Fruit fly (Drosophila melanogaster): ENCODE results near the gene Cpr35B.
A peak's percentile ranks its signal among the peaks of the same experiment; 100 is the strongest.

Gene Cpr35B

DNA sequence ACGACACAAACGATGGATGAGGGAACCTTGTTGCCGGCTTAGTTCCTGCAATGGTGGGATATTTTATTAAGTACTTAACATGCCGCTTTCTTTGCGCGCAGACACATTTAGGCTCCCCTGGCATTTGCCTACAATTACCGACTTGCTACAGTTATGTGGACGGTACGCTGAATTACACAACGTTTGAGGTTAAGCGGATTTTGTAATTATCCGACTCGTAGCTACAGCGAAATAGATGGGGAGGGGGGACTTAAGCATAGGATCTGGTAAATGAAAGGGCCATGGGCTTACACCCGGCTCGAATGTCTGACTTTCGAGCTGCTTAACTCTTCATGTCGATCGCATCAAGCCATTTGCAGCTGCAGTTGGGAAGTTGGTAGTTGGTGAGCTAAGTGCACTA is 16.3 kb upstream of the Cpr35B start:
- TF ChIP-seq CG7045 (GFP tag; optimal IDR thresholded peaks at IDR 0.05) = no peak

DNA sequence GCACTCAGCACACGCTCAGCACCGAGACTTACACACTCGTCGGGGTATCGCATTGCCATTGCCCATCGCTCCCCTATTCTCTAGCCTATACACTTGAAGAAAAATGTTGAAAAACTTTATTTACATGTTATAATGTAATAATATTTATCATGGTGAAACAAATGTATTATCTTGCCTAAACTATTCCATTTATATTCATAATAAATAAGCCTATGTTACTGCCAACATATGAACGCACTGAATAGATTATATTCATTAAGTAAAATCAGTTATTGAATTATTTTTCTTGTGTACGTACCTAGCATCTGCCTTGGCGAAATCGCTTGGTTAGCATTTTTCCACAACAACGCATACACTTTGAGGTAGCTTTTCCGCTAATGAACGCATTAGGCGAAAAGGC is 15.9 kb upstream of the Cpr35B start:
- no peak for TF ChIP-seq CG11617 (GFP tag; optimal IDR thresholded peaks at IDR 0.05)
- peak; percentile 20 for TF ChIP-seq tj (GFP tag; optimal IDR thresholded peaks at IDR 0.05)

DNA sequence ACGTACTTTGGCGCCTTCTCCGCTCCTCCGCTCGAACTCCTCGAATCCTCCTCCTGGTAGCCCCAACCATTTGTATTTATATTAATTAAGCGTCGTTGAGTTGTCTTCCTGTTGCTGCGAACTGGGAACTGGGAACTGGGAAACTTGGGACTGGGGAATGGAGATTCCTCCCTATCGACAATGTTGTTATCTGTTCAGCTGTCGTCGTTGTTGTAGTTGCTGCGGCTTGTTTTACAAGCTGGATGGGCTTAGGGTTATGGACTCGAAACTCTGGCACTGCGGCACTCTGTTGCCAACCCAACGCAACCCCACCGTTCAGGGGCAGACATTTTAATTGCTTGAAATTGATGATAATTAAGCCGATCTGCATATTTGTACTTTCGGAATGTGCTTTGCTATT is 13.8 kb upstream of the Cpr35B start:
- TF ChIP-seq Crg-1 (GFP tag; optimal IDR thresholded peaks at IDR 0.05) (no peak), CG7045 (GFP tag; optimal IDR thresholded peaks at IDR 0.05) (no peak), Hr96 (GFP tag; optimal IDR thresholded peaks at IDR 0.05) (no peak), toe (GFP tag; optimal IDR thresholded peaks at IDR 0.05) (no peak), cic (GFP tag; optimal IDR thresholded peaks at IDR 0.05) (no peak), CG11617 (GFP tag; optimal IDR thresholded peaks at IDR 0.05) (no peak), Clk (GFP tag; optimal IDR thresholded peaks at IDR 0.05) (no peak), pad (GFP tag; optimal IDR thresholded peaks at IDR 0.05) (no peak), CG14711 (tag; optimal IDR thresholded peaks at IDR 0.05) (no peak)

DNA sequence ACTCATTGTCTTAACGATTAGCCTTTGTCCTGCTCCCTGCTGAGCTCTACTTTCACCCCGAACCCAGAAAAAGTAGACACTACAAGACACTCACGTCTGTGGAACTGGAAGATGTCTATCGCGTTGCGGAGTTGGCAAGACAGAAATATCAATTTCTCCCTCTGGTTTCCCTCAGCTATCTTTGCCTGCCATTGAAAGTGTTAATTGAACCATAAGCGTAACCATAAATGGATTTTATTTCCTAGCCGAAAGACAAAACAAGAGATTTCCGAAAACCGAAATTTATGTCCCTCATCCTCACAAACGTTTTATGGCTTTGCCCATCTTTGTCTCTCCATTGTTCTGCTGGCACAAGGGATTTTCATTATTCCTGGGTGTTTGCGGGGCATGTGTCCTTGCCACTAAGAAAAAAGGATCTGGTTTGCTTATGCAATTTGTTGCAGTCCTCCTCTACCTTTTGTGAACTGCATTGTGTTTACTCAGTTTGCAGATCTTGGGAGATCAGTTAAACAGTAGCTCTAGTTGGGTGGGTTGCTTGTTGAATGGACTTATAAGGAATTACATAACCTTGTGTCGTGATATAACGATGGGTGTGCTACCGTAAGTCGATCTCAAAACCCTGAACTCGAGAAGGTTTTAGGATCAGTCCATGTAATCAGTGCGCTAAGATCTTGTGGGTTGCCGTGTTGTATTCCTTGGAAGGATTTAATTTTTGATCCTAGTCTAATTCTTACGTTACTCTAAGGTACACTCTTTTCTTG is 11.1 kb upstream of the Cpr35B start:
- TF ChIP-seq Clk (GFP tag; optimal IDR thresholded peaks at IDR 0.05) = no peak

DNA sequence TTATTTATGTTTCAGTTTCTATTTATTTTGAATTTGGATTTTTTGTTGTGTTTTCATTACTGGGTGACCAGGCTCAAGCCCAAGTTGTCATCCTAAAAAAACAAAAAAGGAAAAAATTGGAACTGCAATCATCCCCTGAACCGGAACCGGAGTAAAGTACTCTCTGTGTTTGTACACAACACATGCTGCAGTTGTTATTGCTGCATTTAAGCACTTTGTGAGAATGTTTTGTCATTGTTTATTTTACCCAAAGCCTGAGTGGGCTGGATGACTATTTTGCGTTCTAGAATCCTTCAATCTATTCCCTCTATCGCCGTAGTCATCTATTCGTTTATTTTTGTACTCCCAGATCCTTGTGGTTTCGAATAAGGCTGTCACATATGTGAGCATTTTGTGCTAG is 9.5 kb upstream of the Cpr35B start:
- TF ChIP-seq bab1 (GFP tag; optimal IDR thresholded peaks at IDR 0.05) (no peak), CG14711 (tag; optimal IDR thresholded peaks at IDR 0.05) (no peak), pad (GFP tag; optimal IDR thresholded peaks at IDR 0.05) (no peak), Mnt (GFP tag; optimal IDR thresholded peaks at IDR 0.05) (no peak)

- TF ChIP-seq ovo (GFP tag; optimal IDR thresholded peaks at IDR 0.05) (no peak), CG1620 (GFP tag; optimal IDR thresholded peaks at IDR 0.05) (no peak), CG12768 (GFP tag; optimal IDR thresholded peaks at IDR 0.05) (no peak), tj (GFP tag; optimal IDR thresholded peaks at IDR 0.05) (no peak), Clk (GFP tag; optimal IDR thresholded peaks at IDR 0.05) (no peak), Crg-1 (GFP tag; optimal IDR thresholded peaks at IDR 0.05) (no peak), toe (GFP tag; optimal IDR thresholded peaks at IDR 0.05) (no peak), Hr96 (GFP tag; optimal IDR thresholded peaks at IDR 0.05) (no peak), cic (GFP tag; optimal IDR thresholded peaks at IDR 0.05) (no peak), Mnt (GFP tag; optimal IDR thresholded peaks at IDR 0.05) (no peak), cnc (optimal IDR thresholded peaks at IDR 0.05) (no peak), CG7045 (GFP tag; optimal IDR thresholded peaks at IDR 0.05) (no peak), CG33017 (tag; optimal IDR thresholded peaks at IDR 0.05) (no peak)
Observed at dm6 chr2L:14432410-14433340, 7.7 kb upstream of the Cpr35B start.

DNA sequence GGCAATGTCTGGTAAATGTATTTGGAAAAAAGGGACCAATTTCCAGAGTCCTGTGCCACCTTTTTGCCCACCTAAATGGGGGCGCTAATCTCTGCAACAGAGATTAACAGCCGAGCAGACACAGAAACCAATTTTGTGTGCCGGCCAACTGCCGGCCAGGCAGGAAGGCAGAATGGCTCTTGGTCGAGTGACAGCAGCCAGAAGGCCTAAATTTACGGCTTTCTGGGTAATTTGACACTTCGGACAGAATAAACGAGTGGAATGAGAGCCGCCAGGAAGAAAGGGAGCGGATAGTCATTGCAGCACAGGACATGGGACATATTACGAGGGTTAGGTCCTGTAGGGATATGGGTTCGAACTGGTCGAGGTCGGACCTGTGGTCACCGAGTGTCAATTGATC is 6.4 kb upstream of the Cpr35B start:
- no peak for TF ChIP-seq CG5204 (GFP tag; optimal IDR thresholded peaks at IDR 0.05)
- no peak for TF ChIP-seq Clk (GFP tag; optimal IDR thresholded peaks at IDR 0.05)
- TF ChIP-seq CG12768 (GFP tag; optimal IDR thresholded peaks at IDR 0.05) = no peak
- TF ChIP-seq tj (GFP tag; optimal IDR thresholded peaks at IDR 0.05) = no peak
- TF ChIP-seq CG11617 (GFP tag; optimal IDR thresholded peaks at IDR 0.05) = no peak
- no peak for TF ChIP-seq CG7045 (GFP tag; optimal IDR thresholded peaks at IDR 0.05)
- TF ChIP-seq CG7101 (tag; optimal IDR thresholded peaks at IDR 0.05) = no peak
- TF ChIP-seq toe (GFP tag; optimal IDR thresholded peaks at IDR 0.05) = no peak
- TF ChIP-seq ovo (GFP tag; optimal IDR thresholded peaks at IDR 0.05) = no peak
- no peak for TF ChIP-seq cic (GFP tag; optimal IDR thresholded peaks at IDR 0.05)
- no peak for TF ChIP-seq Crg-1 (GFP tag; optimal IDR thresholded peaks at IDR 0.05)
- no peak for TF ChIP-seq bab1 (GFP tag; optimal IDR thresholded peaks at IDR 0.05)

DNA sequence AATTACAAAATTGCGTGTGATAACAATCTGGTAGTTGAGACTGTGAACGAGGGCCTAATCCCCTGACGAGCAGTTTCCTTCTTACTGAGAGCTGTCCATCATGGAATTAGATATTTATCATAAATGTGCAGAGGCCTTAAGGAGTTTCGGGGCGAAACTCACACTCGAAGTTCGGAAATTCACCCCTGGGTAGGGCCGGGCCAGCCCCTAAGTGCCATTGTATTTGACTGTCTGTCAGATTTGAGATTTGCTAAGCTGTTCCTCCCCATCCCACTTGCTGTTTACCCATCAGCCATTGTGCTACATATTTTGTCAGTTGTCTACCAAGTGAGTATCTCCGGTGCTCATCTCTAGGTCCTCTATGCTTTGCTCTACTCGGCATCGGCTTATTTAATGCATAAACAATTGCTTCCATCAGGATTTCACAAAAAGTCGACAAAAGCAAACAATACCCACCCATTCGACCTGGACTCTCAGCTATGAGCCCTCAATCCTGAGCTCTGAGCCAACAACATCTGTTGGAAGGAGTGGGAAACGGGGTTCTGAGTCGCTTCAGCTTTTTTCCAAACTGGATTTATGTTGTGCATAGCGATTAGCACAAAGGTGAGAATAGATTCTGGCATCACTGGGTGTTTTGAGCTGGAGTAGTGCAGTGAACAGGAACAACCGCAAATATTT is 5.3 kb upstream of the Cpr35B start:
- TF ChIP-seq CG14711 (tag; optimal IDR thresholded peaks at IDR 0.05) (no peak), bab1 (GFP tag; optimal IDR thresholded peaks at IDR 0.05) (no peak), CG7101 (tag; optimal IDR thresholded peaks at IDR 0.05) (no peak), CG12768 (GFP tag; optimal IDR thresholded peaks at IDR 0.05) (no peak), Clk (GFP tag; optimal IDR thresholded peaks at IDR 0.05) (no peak), kay (GFP tag; ENCODE audit: borderline replicate concordance) (no peak), cnc (optimal IDR thresholded peaks at IDR 0.05) (no peak), CG7045 (GFP tag; optimal IDR thresholded peaks at IDR 0.05) (no peak), Crg-1 (GFP tag; optimal IDR thresholded peaks at IDR 0.05) (no peak), toe (GFP tag; optimal IDR thresholded peaks at IDR 0.05) (no peak), CG33017 (tag; optimal IDR thresholded peaks at IDR 0.05) (no peak)
